Worm (Caenorhabditis elegans): Measurements from ENCODE around the gene gst-23.

- TF ChIP-seq nhr-77 (tag; optimal IDR thresholded peaks at IDR 0.05) (no peak), Y48G9A.11 (GFP tag; IDR thresholded peaks at IDR 0.05) (no peak), nhr-237 (tag; optimal IDR thresholded peaks at IDR 0.05) (no peak), nhr-6 (tag; optimal IDR thresholded peaks at IDR 0.05) (no peak), ctbp-1 (GFP tag; IDR thresholded peaks at IDR 0.05) (no peak)
Observed at ce11 chrV:3256051-3256450, 13.0 kb downstream of the gst-23 start, which contains the start of gene srt-63.

Data from whole organism, L4 larva.